Worm (Caenorhabditis elegans): ENCODE data around the gene R10E9.2.

Gene R10E9.2

DNA sequence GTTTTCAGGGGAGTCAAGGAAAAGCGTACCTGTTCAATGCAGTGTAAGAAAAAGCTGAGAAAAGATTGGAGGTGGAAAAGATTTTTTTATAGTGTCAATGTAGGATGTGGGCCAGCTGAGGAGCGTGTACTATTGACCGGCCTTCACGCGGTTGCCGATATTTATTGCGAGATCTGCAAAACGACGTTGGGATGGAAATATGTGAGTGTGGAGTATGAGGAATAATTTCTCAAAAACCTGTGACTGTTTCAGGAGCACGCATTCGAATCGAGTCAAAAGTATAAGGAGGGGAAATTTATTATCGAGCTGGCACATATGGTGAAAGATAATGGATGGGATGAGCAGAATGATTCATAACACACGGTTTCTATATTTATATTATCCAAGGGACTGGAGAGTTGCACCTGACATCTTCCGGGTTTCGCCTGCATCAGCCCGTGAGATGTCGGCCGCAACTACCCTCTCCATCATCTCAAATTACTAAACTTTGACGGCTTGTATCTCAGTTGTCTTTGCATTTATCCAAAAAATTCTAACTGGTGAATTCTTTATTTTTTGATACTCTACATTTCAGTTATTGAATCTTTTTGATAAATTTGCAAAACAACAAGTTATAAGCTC lies 6.9 kb downstream of the R10E9.2 start:
- TF ChIP-seq nhr-6 (tag; optimal IDR thresholded peaks at IDR 0.05) (no peak), snpc-4 (tag; optimal IDR thresholded peaks at IDR 0.05) (peak; percentile 33)

DNA sequence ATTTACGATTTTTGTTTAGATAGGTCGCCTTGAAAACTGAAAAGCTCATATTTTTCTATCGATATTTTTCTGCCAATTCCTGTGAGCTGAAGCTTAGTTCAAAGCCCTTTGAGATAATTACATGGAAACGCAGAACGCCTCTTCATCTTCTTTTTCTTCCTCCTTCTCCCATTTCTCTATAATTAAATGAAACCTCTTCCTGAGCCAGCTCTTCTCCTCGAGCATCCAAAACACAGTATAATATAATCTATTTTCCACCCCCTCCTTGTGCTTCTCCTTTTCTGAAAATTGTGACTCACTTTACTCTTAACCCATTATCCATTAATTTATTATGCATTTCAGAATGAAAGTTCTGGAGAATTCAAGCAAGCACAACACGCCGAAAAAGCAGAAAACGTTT lies 7.8 kb downstream of the R10E9.2 start, which contains the start of gene F37A8.5:
Gene F37A8.5 (plus strand): TSS at position 332 of the 400 bp plus-strand sequence.
- no peak for TF ChIP-seq sma-3 (GFP tag; optimal IDR thresholded peaks at IDR 0.05)

DNA sequence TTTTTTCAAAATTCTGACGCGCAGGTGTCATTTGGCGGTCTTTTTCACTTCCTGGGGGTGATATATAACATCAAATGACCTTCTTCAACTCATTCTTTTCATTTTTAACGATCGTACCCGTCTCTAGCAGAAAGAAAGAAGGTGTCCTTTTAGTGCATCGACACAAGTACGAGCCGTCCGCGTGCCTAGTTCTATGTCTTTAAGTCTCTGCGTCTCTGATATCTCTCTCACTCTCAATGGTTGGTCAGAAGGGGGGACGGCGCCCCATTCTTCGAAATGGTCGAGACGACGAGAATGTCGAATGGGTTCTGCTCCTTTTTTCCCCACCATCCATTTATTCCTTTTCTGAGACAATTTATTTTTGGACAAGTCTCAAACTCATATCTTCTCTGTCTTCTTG lies 8.5 kb downstream of the R10E9.2 start:
- TF ChIP-seq zag-1 (tag; optimal IDR thresholded peaks at IDR 0.05) (no peak), F13H6.1 (tag; optimal IDR thresholded peaks at IDR 0.05) (peak; percentile 17), sem-4 (tag; optimal IDR thresholded peaks at IDR 0.05) (no peak), nhr-6 (tag; optimal IDR thresholded peaks at IDR 0.05) (peak; percentile 21), sma-9 (GFP tag; optimal IDR thresholded peaks at IDR 0.05) (peak; percentile 75), sma-9 (tag; optimal IDR thresholded peaks at IDR 0.05) (no peak), blmp-1 (tag; optimal IDR thresholded peaks at IDR 0.05; ENCODE audit: insufficient read depth) (peak; percentile 36), nhr-25 (tag; optimal IDR thresholded peaks at IDR 0.05) (peak; percentile 15), nhr-12 (tag; optimal IDR thresholded peaks at IDR 0.05) (no peak), R02D3.7 (tag; optimal IDR thresholded peaks at IDR 0.05) (no peak), alr-1 (tag; optimal IDR thresholded peaks at IDR 0.05) (no peak), C34F6.9 (tag; optimal IDR thresholded peaks at IDR 0.05) (peak; percentile 49), mbf-1 (tag; optimal IDR thresholded peaks at IDR 0.05) (no peak), lsy-2 (tag; optimal IDR thresholded peaks at IDR 0.05) (peak in 1 of 2 experiments; percentile 64), crh-2 (tag; optimal IDR thresholded peaks at IDR 0.05) (peak; percentile 25), lin-39 (tag; optimal IDR thresholded peaks at IDR 0.05) (no peak), nhr-129 (tag; optimal IDR thresholded peaks at IDR 0.05) (peak; percentile 61), dmd-4 (tag; optimal IDR thresholded peaks at IDR 0.05) (no peak), mab-5 (tag; optimal IDR thresholded peaks at IDR 0.05) (peak; percentile 9), nhr-10 (tag; optimal IDR thresholded peaks at IDR 0.05) (no peak), unc-55 (GFP tag; optimal IDR thresholded peaks at IDR 0.05) (peak; percentile 35), mdl-1 (tag; optimal IDR thresholded peaks at IDR 0.05) (peak; percentile 48 to 56), ztf-4 (tag; optimal IDR thresholded peaks at IDR 0.05) (peak; percentile 15), nhr-21 (tag; optimal IDR thresholded peaks at IDR 0.05) (peak; percentile 42), nhr-23 (tag; optimal IDR thresholded peaks at IDR 0.05) (no peak), fos-1 (tag; optimal IDR thresholded peaks at IDR 0.05) (peak; percentile 16)

DNA sequence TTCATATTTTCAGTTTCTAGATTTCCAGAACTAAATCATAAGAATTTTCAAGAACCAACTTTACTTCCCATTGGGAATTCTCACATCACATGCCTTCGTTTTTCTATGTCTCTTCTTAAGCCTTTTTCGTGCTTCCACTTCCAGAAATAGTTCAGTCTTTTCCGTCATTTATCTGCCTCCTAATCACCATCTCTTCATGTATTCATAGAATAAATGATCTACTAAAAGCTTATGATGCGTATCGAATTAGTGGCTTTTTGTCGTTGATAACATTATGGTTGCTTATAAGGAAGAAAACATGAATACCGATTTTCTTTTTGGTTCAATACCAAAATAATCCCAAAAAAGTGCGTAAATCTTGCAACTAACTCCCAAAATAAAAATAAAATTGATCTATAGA lies 9.3 kb downstream of the R10E9.2 start:
- TF ChIP-seq unc-55 (GFP tag; optimal IDR thresholded peaks at IDR 0.05), result peak; percentile 71
- peak; percentile 20 for TF ChIP-seq ztf-4 (tag; optimal IDR thresholded peaks at IDR 0.05)
- TF ChIP-seq sma-9 (GFP tag; optimal IDR thresholded peaks at IDR 0.05), result no peak
- TF ChIP-seq sma-9 (tag; optimal IDR thresholded peaks at IDR 0.05), result no peak
- no peak for TF ChIP-seq unc-62 (GFP tag; optimal IDR thresholded peaks at IDR 0.05)

DNA sequence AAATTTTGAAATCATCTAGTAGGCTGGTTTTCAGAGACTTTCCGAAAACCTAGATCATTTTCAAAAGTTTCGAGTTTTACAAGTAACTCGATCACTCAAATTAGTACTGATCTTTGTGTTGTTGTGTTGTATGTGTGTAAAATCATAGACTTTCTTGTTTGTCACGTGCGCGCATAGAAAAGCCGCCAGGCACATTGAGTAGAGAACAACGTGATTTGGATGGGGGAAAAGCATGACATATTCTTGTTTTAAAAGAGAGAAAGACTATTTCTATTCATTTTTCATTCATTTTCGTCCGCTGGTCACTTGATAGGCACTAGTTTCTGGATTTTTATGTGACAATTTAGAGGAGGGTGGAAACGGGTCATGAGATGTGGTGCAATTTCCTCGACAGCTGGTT lies 9.9 kb downstream of the R10E9.2 start:
- peak; percentile 7 for TF ChIP-seq mab-5 (tag; optimal IDR thresholded peaks at IDR 0.05)
- peak; percentile 78 for TF ChIP-seq sma-9 (GFP tag; optimal IDR thresholded peaks at IDR 0.05)
- TF ChIP-seq sma-9 (tag; optimal IDR thresholded peaks at IDR 0.05), result no peak
- TF ChIP-seq mdl-1 (tag; optimal IDR thresholded peaks at IDR 0.05), result peak; percentile 66 to 69
- TF ChIP-seq sem-4 (tag; optimal IDR thresholded peaks at IDR 0.05), result peak; percentile 60
- no peak for TF ChIP-seq lin-11 (tag; optimal IDR thresholded peaks at IDR 0.05)
- peak; percentile 81 for TF ChIP-seq nhr-129 (tag; optimal IDR thresholded peaks at IDR 0.05)
- TF ChIP-seq blmp-1 (tag; optimal IDR thresholded peaks at IDR 0.05; ENCODE audit: insufficient read depth), result peak; percentile 3
- peak; percentile 61 for TF ChIP-seq C34F6.9 (tag; optimal IDR thresholded peaks at IDR 0.05)
- no peak for TF ChIP-seq elt-1 (tag; optimal IDR thresholded peaks at IDR 0.05)
- TF ChIP-seq unc-55 (GFP tag; optimal IDR thresholded peaks at IDR 0.05), result peak; percentile 27
- peak in 1 of 2 experiments; percentile 76 for TF ChIP-seq lsy-2 (tag; optimal IDR thresholded peaks at IDR 0.05)
- TF ChIP-seq sma-3 (GFP tag; optimal IDR thresholded peaks at IDR 0.05), result no peak
- TF ChIP-seq crh-2 (tag; optimal IDR thresholded peaks at IDR 0.05), result no peak
- peak; percentile 46 for TF ChIP-seq nhr-25 (tag; optimal IDR thresholded peaks at IDR 0.05)
- peak; percentile 33 for TF ChIP-seq nhr-21 (tag; optimal IDR thresholded peaks at IDR 0.05)
- TF ChIP-seq unc-39 (tag; optimal IDR thresholded peaks at IDR 0.05), result no peak
- TF ChIP-seq aly-2 (tag; optimal IDR thresholded peaks at IDR 0.05), result no peak
- TF ChIP-seq nhr-77 (tag; optimal IDR thresholded peaks at IDR 0.05), result no peak

Data from whole organism, L2 larva.